Worm (Caenorhabditis elegans) whole organism, young adult: ENCODE results near the gene T07G12.4.

Experiments used
- C17E4.6 ChIP-seq: fragments of 200-800 bp; sonication (Bioruptor generic); IDR thresholded peaks from 2 replicates; pipeline ENCODE4 v1.3.6; 2022; ENCODE audit warnings: missing genetic modification reagents, missing genetic modification characterization, missing compliant biosample characterization
- D2030.7 ChIP-seq: fragments of 200-800 bp; sonication (Bioruptor generic); IDR thresholded peaks from 2 replicates; pipeline ENCODE4 v1.3.6; 2022; ENCODE audit warnings: missing genetic modification reagents, missing genetic modification characterization, missing compliant biosample characterization
- F22D6.2 ChIP-seq: sonication (generic microtip); optimal IDR thresholded peaks from 2 replicates; lab custom pipeline; 2016; ENCODE audit warnings: mild to moderate bottlenecking, missing genetic modification characterization, missing compliant biosample characterization
- F39B2.1 ChIP-seq: fragments of 200-800 bp; sonication (Bioruptor generic); IDR thresholded peaks from 2 replicates; pipeline ENCODE4 v1.3.6; 2022; ENCODE audit warnings: missing genetic modification reagents, missing genetic modification characterization, missing compliant biosample characterization
- T26A5.8 ChIP-seq: sonication (generic microtip); optimal IDR thresholded peaks from 2 replicates; lab custom pipeline; 2016; ENCODE audit warnings: missing genetic modification characterization, missing compliant biosample characterization
- Y53F4B.3 ChIP-seq: fragments of 200-800 bp; sonication (Bioruptor generic); IDR thresholded peaks from 2 replicates; pipeline ENCODE4 v1.3.6; 2022; ENCODE audit warnings: missing genetic modification reagents, missing genetic modification characterization, missing compliant biosample characterization
- Y53G8AR.9 ChIP-seq: fragments of 200-800 bp; sonication (Bioruptor generic); conservative IDR thresholded peaks from 2 replicates; pipeline ENCODE4 v1.3.6; 2022; ENCODE audit warnings: missing genetic modification reagents, missing genetic modification characterization, missing compliant biosample characterization
- ZK185.1 ChIP-seq: sonication (generic microtip); optimal IDR thresholded peaks from 2 replicates; lab custom pipeline; 2016; ENCODE audit warnings: mild to moderate bottlenecking, missing genetic modification characterization, missing compliant biosample characterization; ENCODE audit not compliant: poor library complexity, severe bottlenecking
- aptf-3 ChIP-seq: fragments of 200-800 bp; sonication (Bioruptor generic); IDR thresholded peaks from 2 replicates; pipeline ENCODE4 v1.3.6; 2022; ENCODE audit warnings: missing genetic modification characterization, missing compliant biosample characterization
- attf-3 ChIP-seq: fragments of 200-800 bp; sonication (Bioruptor generic); conservative IDR thresholded peaks from 2 replicates; pipeline ENCODE4 v1.3.6; 2022; ENCODE audit warnings: missing genetic modification reagents, missing genetic modification characterization, missing compliant biosample characterization
- attf-6 ChIP-seq: fragments of 200-800 bp; sonication (Bioruptor generic); IDR thresholded peaks from 2 replicates; pipeline ENCODE4 v1.3.6; 2022; ENCODE audit warnings: missing genetic modification reagents, missing genetic modification characterization, missing compliant biosample characterization
- cebp-1 ChIP-seq, 2 experiments: fragments of 200-800 bp in 1 of 2; sonication (Bioruptor generic) in 1 of 2; sonication (generic microtip) in 1 of 2; IDR thresholded peaks in 1 of 2; optimal IDR thresholded peaks in 1 of 2; 2 replicates each; pipeline versions ENCODE4 v1.3.6 to Lab custom; 2017 to 2022; ENCODE audit warnings: missing compliant biosample characterization in 2 of 2, missing genetic modification characterization in 2 of 2, mild to moderate bottlenecking in 1 of 2, missing genetic modification reagents in 1 of 2, moderate library complexity in 1 of 2
- ceh-79 ChIP-seq: sonication (generic microtip); optimal IDR thresholded peaks from 2 replicates; lab custom pipeline; 2017; ENCODE audit warnings: mild to moderate bottlenecking, missing genetic modification characterization, missing compliant biosample characterization
- dox-1 ChIP-seq: fragments of 200-800 bp; sonication (Bioruptor generic); IDR thresholded peaks from 2 replicates; pipeline ENCODE4 v1.3.6; 2022; ENCODE audit warnings: missing genetic modification reagents, missing genetic modification characterization, missing compliant biosample characterization
- gei-17 ChIP-seq: fragments of 200-800 bp; sonication (Bioruptor generic); optimal IDR thresholded peaks from 2 replicates; lab custom pipeline; 2018; ENCODE audit warnings: mild to moderate bottlenecking, missing genetic modification characterization, missing compliant biosample characterization
- him-1 ChIP-seq: sonication (generic microtip); optimal IDR thresholded peaks from 2 replicates; lab custom pipeline; 2016; ENCODE audit warnings: missing genotype, missing genetic modification reagents, missing genetic modification characterization, missing compliant biosample characterization
- lag-1 ChIP-seq: fragments of 200-800 bp; sonication (Bioruptor generic); IDR thresholded peaks from 2 replicates; pipeline ENCODE4 v1.3.6; 2022; ENCODE audit warnings: missing genetic modification reagents, missing genetic modification characterization, missing compliant biosample characterization
- lin-35 ChIP-seq, 3 experiments: fragments of 150-350 bp in 2 of 3; sonication (generic microtip) in 1 of 3; optimal IDR thresholded peaks; 2 replicates each; lab custom pipeline; 2014 to 2018; ENCODE audit warnings: missing biosample characterization in 3 of 3, missing genetic modification characterization in 3 of 3, missing genetic modification reagents in 3 of 3
- lin-40 ChIP-seq: sonication (generic microtip); optimal IDR thresholded peaks from 2 replicates; lab custom pipeline; 2016; ENCODE audit warnings: missing genetic modification characterization, mild to moderate bottlenecking, missing compliant biosample characterization, missing genotype, missing genetic modification reagents
- lsy-27 ChIP-seq: sonication (generic microtip); optimal IDR thresholded peaks from 2 replicates; lab custom pipeline; 2017; ENCODE audit warnings: missing genetic modification characterization, mild to moderate bottlenecking, missing compliant biosample characterization, antibody characterized with exemption, missing genotype, borderline replicate concordance; ENCODE audit not compliant: insufficient read depth
- madf-8 ChIP-seq: fragments of 200-800 bp; sonication (Bioruptor generic); conservative IDR thresholded peaks from 2 replicates; pipeline ENCODE4 v1.3.6; 2022; ENCODE audit warnings: missing genetic modification reagents, missing genetic modification characterization, missing compliant biosample characterization
- mcd-1 ChIP-seq: fragments of 200-800 bp; sonication (Bioruptor generic); IDR thresholded peaks from 2 replicates; pipeline ENCODE4 v1.3.6; 2022; ENCODE audit warnings: missing genetic modification reagents, missing genetic modification characterization, missing compliant biosample characterization
- mes-4 ChIP-seq: sonication (generic microtip); optimal IDR thresholded peaks from 2 replicates; lab custom pipeline; 2016; ENCODE audit warnings: missing genotype, missing genetic modification characterization, missing compliant biosample characterization
- nfya-1 ChIP-seq: sonication (generic microtip); optimal IDR thresholded peaks from 2 replicates; lab custom pipeline; 2017; ENCODE audit warnings: antibody characterized with exemption, missing compliant biosample characterization, missing genetic modification characterization, borderline replicate concordance; ENCODE audit not compliant: insufficient read depth
- nhr-27 ChIP-seq: fragments of 200-800 bp; sonication (Bioruptor generic); optimal IDR thresholded peaks from 2 replicates; lab custom pipeline; 2018; ENCODE audit warnings: mild to moderate bottlenecking, missing genetic modification characterization, moderate library complexity, missing compliant biosample characterization
- nhr-80 ChIP-seq: sonication (generic microtip); optimal IDR thresholded peaks from 2 replicates; lab custom pipeline; 2016; ENCODE audit warnings: missing genetic modification characterization, missing compliant biosample characterization
- pbrm-1 ChIP-seq: fragments of 200-800 bp; sonication (Bioruptor generic); IDR thresholded peaks from 2 replicates; pipeline ENCODE4 v1.3.6; 2022; ENCODE audit warnings: missing genetic modification reagents, missing genetic modification characterization, missing compliant biosample characterization
- snpc-3.4 ChIP-seq: sonication (generic microtip); optimal IDR thresholded peaks from 2 replicates; lab custom pipeline; 2017; ENCODE audit warnings: missing genetic modification characterization, mild to moderate bottlenecking, missing compliant biosample characterization, antibody characterized with exemption, moderate library complexity, missing genotype, missing genetic modification reagents
- somi-1 ChIP-seq: fragments of 200-800 bp; sonication (Bioruptor generic); optimal IDR thresholded peaks from 2 replicates; lab custom pipeline; 2018; ENCODE audit warnings: mild to moderate bottlenecking, missing genetic modification characterization, missing compliant biosample characterization
- tbp1 ChIP-seq: fragments of 200-800 bp; sonication (Bioruptor generic); optimal IDR thresholded peaks from 2 replicates; lab custom pipeline; 2018; ENCODE audit warnings: mild to moderate bottlenecking, missing genetic modification characterization, missing compliant biosample characterization
- tlf-1 ChIP-seq: fragments of 200-800 bp; sonication (Bioruptor generic); optimal IDR thresholded peaks from 2 replicates; lab custom pipeline; 2018; ENCODE audit warnings: mild to moderate bottlenecking, missing genetic modification characterization, missing compliant biosample characterization
- unc-130 ChIP-seq: sonication (generic microtip); optimal IDR thresholded peaks from 2 replicates; lab custom pipeline; 2016; ENCODE audit warnings: missing genetic modification reagents, missing genetic modification characterization, missing compliant biosample characterization
- unc-62 ChIP-seq: fragments of 150-350 bp; optimal IDR thresholded peaks from 2 replicates; lab custom pipeline; 2014; ENCODE audit warnings: missing biosample characterization, missing genetic modification reagents, missing genetic modification characterization
- ztf-6 ChIP-seq: fragments of 200-800 bp; sonication (Bioruptor generic); IDR thresholded peaks from 2 replicates; pipeline ENCODE4 v1.3.6; 2022; ENCODE audit warnings: missing genetic modification reagents, missing genetic modification characterization, missing compliant biosample characterization

Gene T07G12.4

ce11 chrIV:10518652-10519051 lies 19.8 kb downstream of the T07G12.4 start:
- TF ChIP-seq mes-4 (tag; lab: Kevin White, UChicago) (no peak), ztf-6 (GFP tag; lab: Robert Waterston, UW) (no peak), gei-17 (GFP tag; lab: Kevin White, UChicago) (no peak), madf-8 (GFP tag; lab: Robert Waterston, UW) (no peak)

- no peak for TF ChIP-seq mes-4 (tag; lab: Kevin White, UChicago)
- no peak for TF ChIP-seq lsy-27 (tag; lab: Kevin White, UChicago)
- TF ChIP-seq mcd-1 (GFP tag; lab: Robert Waterston, UW) = no peak
- TF ChIP-seq lin-35 (GFP tag; optimal IDR thresholded peaks at IDR 0.05; lab: Kevin White, UChicago) = no peak
- TF ChIP-seq tlf-1 (GFP tag; lab: Kevin White, UChicago) = no peak
- no peak for TF ChIP-seq lin-40 (tag; lab: Kevin White, UChicago)
- TF ChIP-seq Y53F4B.3 = no peak
- TF ChIP-seq tbp1 (GFP tag; lab: Kevin White, UChicago) = no peak
- no peak for TF ChIP-seq T26A5.8 (tag; lab: Kevin White, UChicago)
- no peak for TF ChIP-seq snpc-3.4 (tag; lab: Kevin White, UChicago)
- TF ChIP-seq F22D6.2 (tag; lab: Kevin White, UChicago) = no peak
- no peak for TF ChIP-seq attf-6
- TF ChIP-seq nfya-1 (tag; lab: Kevin White, UChicago) = no peak
- no peak for TF ChIP-seq F39B2.1 (GFP tag; lab: Robert Waterston, UW)
- TF ChIP-seq somi-1 (GFP tag; lab: Kevin White, UChicago) = no peak
- no peak for TF ChIP-seq C17E4.6
Measured at ce11 chrIV:10515128-10515527, 23.4 kb downstream of the T07G12.4 start, which contains the start of gene C02F4.4. TSS of gene C02F4.4 (minus strand) at chrIV:10515228.

- TF ChIP-seq nhr-80 (peak; percentile 57), him-1 (no peak), gei-17 (GFP tag; lab: Kevin White, UChicago) (no peak), pbrm-1 (GFP tag; lab: Robert Waterston, UW) (no peak), cebp-1 (GFP tag; IDR thresholded peaks at IDR 0.05; lab: Robert Waterston, UW) (no peak), cebp-1 (tag; optimal IDR thresholded peaks at IDR 0.05; lab: Kevin White, UChicago) (peak; percentile 57), unc-62 (GFP tag; lab: Kevin White, UChicago) (peak; percentile 56)
Measured at ce11 chrIV:10513266-10513665, 25.2 kb downstream of the T07G12.4 start.

ce11 chrIV:10512752-10513151 lies 25.7 kb downstream of the T07G12.4 start:
- TF ChIP-seq unc-130 (GFP tag; lab: Kevin White, UChicago) (no peak), D2030.7 (GFP tag; lab: Robert Waterston, UW) (no peak), dox-1 (GFP tag; lab: Robert Waterston, UW) (no peak), ZK185.1 (no peak), gei-17 (GFP tag; lab: Kevin White, UChicago) (no peak), attf-3 (GFP tag; lab: Robert Waterston, UW) (no peak), lag-1 (GFP tag; lab: Robert Waterston, UW) (no peak), nhr-27 (no peak), Y53G8AR.9 (GFP tag; lab: Robert Waterston, UW) (no peak), ceh-79 (tag; lab: Kevin White, UChicago) (no peak), aptf-3 (no peak), him-1 (no peak)
